Fruit fly (Drosophila melanogaster): ENCODE data around the gene CG3808.

CG3808 gene

DNA sequence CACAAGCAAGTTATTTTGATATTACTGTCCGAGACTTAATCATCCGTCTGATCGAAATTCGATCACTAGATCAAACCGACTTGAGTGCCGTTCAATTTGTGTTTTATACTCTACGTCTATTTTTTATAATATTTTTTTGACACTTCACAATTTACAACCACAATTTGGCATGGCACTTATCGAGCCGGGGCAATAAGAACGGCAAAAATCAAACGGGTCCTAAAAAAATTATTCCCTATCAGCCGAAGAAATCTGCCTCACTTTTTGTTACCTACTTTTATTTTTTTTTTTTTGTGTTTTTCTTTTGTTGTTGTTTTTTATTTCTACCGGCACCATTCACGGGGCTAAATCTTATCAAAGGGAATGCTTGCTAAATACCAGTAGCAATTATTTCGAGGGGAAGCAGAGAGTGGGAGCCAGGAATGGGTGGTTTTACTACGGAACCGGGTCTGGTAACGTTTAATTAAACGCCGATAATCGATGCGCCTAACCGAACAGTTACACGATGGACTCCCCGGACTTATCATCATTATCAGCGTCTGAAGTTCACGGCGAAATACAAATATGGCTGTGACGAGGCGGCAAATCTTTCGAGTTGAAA lies 15.1 kb upstream of the CG3808 start (continued):
- TF ChIP-seq CG15696 (tag; optimal IDR thresholded peaks at IDR 0.05) (no peak), CG1024 (GFP tag; IDR thresholded peaks at IDR 0.05) (no peak), grn (GFP tag; optimal IDR thresholded peaks at IDR 0.05) (peak; percentile 89), CG15601 (tag; optimal IDR thresholded peaks at IDR 0.05) (no peak), Hmr (GFP tag; optimal IDR thresholded peaks at IDR 0.05) (peak; percentile 1), MTF-1 (GFP tag; optimal IDR thresholded peaks at IDR 0.05; ENCODE audit: borderline replicate concordance) (no peak), sisA (GFP tag; IDR thresholded peaks at IDR 0.05) (no peak), fd3F (GFP tag; optimal IDR thresholded peaks at IDR 0.05) (no peak), tap (tag; optimal IDR thresholded peaks at IDR 0.05) (no peak), eve (GFP tag; optimal IDR thresholded peaks at IDR 0.05) (peak in 1 of 2 experiments; percentile 15), corto (GFP tag; optimal IDR thresholded peaks at IDR 0.05) (no peak), btn (GFP tag; optimal IDR thresholded peaks at IDR 0.05) (no peak)

- no peak for TF ChIP-seq Opbp (GFP tag; IDR thresholded peaks at IDR 0.05; ENCODE audit: partially characterized antibody)
- no peak for TF ChIP-seq jing (GFP tag; optimal IDR thresholded peaks at IDR 0.05)
- TF ChIP-seq sd (tag; optimal IDR thresholded peaks at IDR 0.05) = peak; percentile 51
- TF ChIP-seq Hey (tag; optimal IDR thresholded peaks at IDR 0.05) = no peak
- TF ChIP-seq Med (GFP tag) = peak; percentile 8
- no peak for TF ChIP-seq Taf1 (GFP tag; IDR thresholded peaks at IDR 0.05)
- TF ChIP-seq Nf-YC (tag; optimal IDR thresholded peaks at IDR 0.05) = no peak
- peak; percentile 10 for TF ChIP-seq CG10543 (GFP tag; optimal IDR thresholded peaks at IDR 0.05)
- TF ChIP-seq CG10431 (GFP tag; optimal IDR thresholded peaks at IDR 0.05) = peak; percentile 71
- no peak for TF ChIP-seq CG6854 (GFP tag; optimal IDR thresholded peaks at IDR 0.05)
- peak; percentile 20 for TF ChIP-seq CG12769 (tag; optimal IDR thresholded peaks at IDR 0.05)
- TF ChIP-seq Awh (GFP tag; IDR thresholded peaks at IDR 0.05) = peak; percentile 75
- peak; percentile 11; the same call in 1 of the 2 replicates for TF ChIP-seq vvl (GFP tag; IDR thresholded peaks at IDR 0.05)
- TF ChIP-seq bsh (GFP tag; optimal IDR thresholded peaks at IDR 0.05) = no peak
- peak; percentile 12 for TF ChIP-seq CG13894 (tag; optimal IDR thresholded peaks at IDR 0.05)
- no peak for TF ChIP-seq MTF-1 (GFP tag; optimal IDR thresholded peaks at IDR 0.05; ENCODE audit: borderline replicate concordance)
- no peak for TF ChIP-seq CG9817 (tag; optimal IDR thresholded peaks at IDR 0.05)
- TF ChIP-seq mirr (GFP tag; optimal IDR thresholded peaks at IDR 0.05) = peak; percentile 70
- 0 out of 2 replicates have a peak, but pooled peaks have one; percentile 15 for TF ChIP-seq rib (GFP tag; IDR thresholded peaks at IDR 0.05)
- TF ChIP-seq CG18011 (GFP tag; optimal IDR thresholded peaks at IDR 0.05) = no peak
- TF ChIP-seq h (optimal IDR thresholded peaks at IDR 0.05) = no peak
- peak; percentile 73; the same call in 2 of the 4 replicates for TF ChIP-seq chinmo (GFP tag; IDR thresholded peaks at IDR 0.05; ENCODE audit: partially characterized antibody)
- 0 out of 3 replicates have a peak, but pooled peaks have one; percentile 22 for TF ChIP-seq zfh1 (GFP tag; IDR thresholded peaks at IDR 0.05)
- TF ChIP-seq Poxn (GFP tag; IDR thresholded peaks at IDR 0.05) = no peak
- no peak for TF ChIP-seq Sin3A (optimal IDR thresholded peaks at IDR 0.05)
- TF ChIP-seq otp (GFP tag; IDR thresholded peaks at IDR 0.05) = peak; percentile 51; the same call in 1 of the 3 replicates
- TF ChIP-seq CG12155 (GFP tag; optimal IDR thresholded peaks at IDR 0.05) = no peak
- peak; percentile 43; the same call in 1 of the 2 replicates for TF ChIP-seq crol (GFP tag; IDR thresholded peaks at IDR 0.05)
Observed at dm6 chr3L:19014802-19015201, 14.4 kb upstream of the CG3808 start.
